In genomic region chrX:3424963-3425362, dm6 we compare ENCODE assay signal across 3 fruit fly cellular contexts.
TF ChIP-seq lines count a peak whose summit lies in the region.

No protein-coding gene starts in this region.

TF ChIP-seq in whole organism, embryonic, 481 proteins besides CTCF, POLR2A, EP300 and RAD21 (continued from another document and continues in another):
- TF ChIP-seq cato (GFP tag; optimal IDR thresholded peaks at IDR 0.05; lab: Kevin White, UChicago; ENCODE audit: borderline replicate concordance) (peak; percentile 63), CG6791 (GFP tag; IDR thresholded peaks at IDR 0.05; lab: Robert Waterston, UW; ENCODE audit: partially characterized antibody) (no peak), CG4328 (GFP tag; optimal IDR thresholded peaks at IDR 0.05; lab: Kevin White, UChicago) (no peak), onecut (GFP tag; IDR thresholded peaks at IDR 0.05; lab: Robert Waterston, UW) (peak; percentile 59), HmgZ (tag; optimal IDR thresholded peaks at IDR 0.05; lab: Kevin White, UChicago) (peak; percentile 75), Pdp1 (GFP tag; optimal IDR thresholded peaks at IDR 0.05; lab: Kevin White, UChicago) (peak; percentile 69 to 82), nau (GFP tag; optimal IDR thresholded peaks at IDR 0.05; lab: Kevin White, UChicago) (peak; percentile 81), CG8924 (tag; optimal IDR thresholded peaks at IDR 0.05; lab: Kevin White, UChicago) (peak; percentile 82), CG10366 (GFP tag; IDR thresholded peaks at IDR 0.05; lab: Robert Waterston, UW) (peak; percentile 91), bsh (GFP tag; optimal IDR thresholded peaks at IDR 0.05; lab: Kevin White, UChicago) (peak in 1 of 2 experiments; percentile 88), CG14965 (GFP tag; optimal IDR thresholded peaks at IDR 0.05; lab: Kevin White, UChicago; ENCODE audit: borderline replicate concordance) (no peak), hb (GFP tag; IDR thresholded peaks at IDR 0.05; lab: Robert Waterston, UW; ENCODE audit: partially characterized antibody) (no peak), Hmx (GFP tag; optimal IDR thresholded peaks at IDR 0.05; lab: Kevin White, UChicago) (peak; percentile 10), Hand (GFP tag; optimal IDR thresholded peaks at IDR 0.05; lab: Kevin White, UChicago) (peak; percentile 13), CG8478 (optimal IDR thresholded peaks at IDR 0.05; lab: Kevin White, UChicago) (no peak), stc (GFP tag; IDR thresholded peaks at IDR 0.05; lab: Robert Waterston, UW) (peak; percentile 80), dpn (GFP tag; optimal IDR thresholded peaks at IDR 0.05; lab: Kevin White, UChicago) (peak; percentile 82 to 85), Kr (GFP tag; optimal IDR thresholded peaks at IDR 0.05; lab: Kevin White, UChicago) (no peak), unc-4 (GFP tag; IDR thresholded peaks at IDR 0.05; lab: Robert Waterston, UW; ENCODE audit: partially characterized antibody) (no peak), CG12744 (GFP tag; optimal IDR thresholded peaks at IDR 0.05; lab: Kevin White, UChicago) (peak; percentile 73), CG10431 (GFP tag; optimal IDR thresholded peaks at IDR 0.05; lab: Kevin White, UChicago) (no peak), mam (GFP tag; optimal IDR thresholded peaks at IDR 0.05; lab: Kevin White, UChicago) (peak; percentile 72), CG3281 (GFP tag; optimal IDR thresholded peaks at IDR 0.05; lab: Kevin White, UChicago) (peak; percentile 71), tx (GFP tag; optimal IDR thresholded peaks at IDR 0.05; lab: Kevin White, UChicago) (peak; percentile 67), Drgx (GFP tag; IDR thresholded peaks at IDR 0.05; lab: Robert Waterston, UW) (peak; percentile 57), CG7786 (GFP tag; optimal IDR thresholded peaks at IDR 0.05; lab: Kevin White, UChicago) (peak; percentile 73), CG16863 (GFP tag; optimal IDR thresholded peaks at IDR 0.05; lab: Kevin White, UChicago) (peak; percentile 76), CG15696 (tag; optimal IDR thresholded peaks at IDR 0.05; lab: Kevin White, UChicago) (peak; percentile 12), disco-r (GFP tag; optimal IDR thresholded peaks at IDR 0.05; lab: Kevin White, UChicago) (peak; percentile 47), pum (GFP tag; optimal IDR thresholded peaks at IDR 0.05; lab: Kevin White, UChicago) (peak; percentile 72), sc (optimal IDR thresholded peaks at IDR 0.05; lab: Kevin White, UChicago) (no peak), sc (GFP tag; optimal IDR thresholded peaks at IDR 0.05; lab: Kevin White, UChicago) (peak; percentile 57), sens (GFP tag; lab: Kevin White, UChicago) (peak; percentile 97), Fer2 (tag; optimal IDR thresholded peaks at IDR 0.05; lab: Kevin White, UChicago) (no peak), ssp (GFP tag; IDR thresholded peaks at IDR 0.05; lab: Robert Waterston, UW) (peak; percentile 55), CG11093 (GFP tag; IDR thresholded peaks at IDR 0.05; lab: Robert Waterston, UW) (peak; percentile 74), jigr1 (GFP tag; IDR thresholded peaks at IDR 0.05; lab: Robert Waterston, UW) (peak; percentile 70; the same call in 2 of the 3 replicates), knrl (GFP tag; IDR thresholded peaks at IDR 0.05; lab: Robert Waterston, UW; ENCODE audit: partially characterized antibody) (no peak), CG11247 (GFP tag; IDR thresholded peaks at IDR 0.05; lab: Robert Waterston, UW) (peak; percentile 81), lola (GFP tag; optimal IDR thresholded peaks at IDR 0.05; lab: Kevin White, UChicago) (peak in 1 of 3 experiments; percentile 61), CG17361 (GFP tag; IDR thresholded peaks at IDR 0.05; lab: Robert Waterston, UW) (peak; percentile 76), vnd (GFP tag; IDR thresholded peaks at IDR 0.05; lab: Robert Waterston, UW; ENCODE audit: partially characterized antibody) (no peak), Oaz (GFP tag; IDR thresholded peaks at IDR 0.05; lab: Robert Waterston, UW) (peak; percentile 79)

TF ChIP-seq in whole organism, prepupa, 60 proteins besides CTCF, POLR2A, EP300 and RAD21 (continued from another document):
- TF ChIP-seq Blimp-1 (GFP tag; optimal IDR thresholded peaks at IDR 0.05; lab: Kevin White, UChicago) (no peak), ss (GFP tag; optimal IDR thresholded peaks at IDR 0.05; lab: Kevin White, UChicago) (no peak), esn (GFP tag; optimal IDR thresholded peaks at IDR 0.05; lab: Kevin White, UChicago) (peak; percentile 47), net (GFP tag; optimal IDR thresholded peaks at IDR 0.05; lab: Kevin White, UChicago) (peak; percentile 34), CG6808 (GFP tag; optimal IDR thresholded peaks at IDR 0.05; lab: Kevin White, UChicago) (no peak), Eip93F (GFP tag; optimal IDR thresholded peaks at IDR 0.05; lab: Kevin White, UChicago) (no peak), topi (GFP tag; optimal IDR thresholded peaks at IDR 0.05; lab: Kevin White, UChicago) (peak; percentile 54), CG3919 (GFP tag; optimal IDR thresholded peaks at IDR 0.05; lab: Kevin White, UChicago) (peak; percentile 48), CG8632 (GFP tag; optimal IDR thresholded peaks at IDR 0.05; lab: Kevin White, UChicago) (peak; percentile 30), salr (GFP tag; optimal IDR thresholded peaks at IDR 0.05; lab: Kevin White, UChicago) (peak in 1 of 2 experiments; percentile 1), CG10669 (GFP tag; optimal IDR thresholded peaks at IDR 0.05; lab: Kevin White, UChicago) (peak; percentile 48), dac (GFP tag; optimal IDR thresholded peaks at IDR 0.05; lab: Kevin White, UChicago) (peak; percentile 21), vri (GFP tag; optimal IDR thresholded peaks at IDR 0.05; lab: Kevin White, UChicago) (peak; percentile 30), Eip78C (GFP tag; lab: Kevin White, UChicago) (peak; percentile 76), dsx (GFP tag; optimal IDR thresholded peaks at IDR 0.05; lab: Kevin White, UChicago; ENCODE audit: poor library complexity, severe bottlenecking) (peak; percentile 3), Hr38 (GFP tag; optimal IDR thresholded peaks at IDR 0.05; lab: Kevin White, UChicago) (no peak), CG1621 (tag; optimal IDR thresholded peaks at IDR 0.05; lab: Kevin White, UChicago) (peak; percentile 24), CG8119 (GFP tag; IDR thresholded peaks at IDR 0.05; lab: Robert Waterston, UW) (peak; percentile 56; the same call in 1 of the 3 replicates), Sox14 (GFP tag; optimal IDR thresholded peaks at IDR 0.05; lab: Kevin White, UChicago) (peak; percentile 43), Smox (GFP tag; optimal IDR thresholded peaks at IDR 0.05; lab: Kevin White, UChicago) (peak; percentile 29), CG3032 (tag; optimal IDR thresholded peaks at IDR 0.05; lab: Kevin White, UChicago) (no peak), CG16779 (tag; optimal IDR thresholded peaks at IDR 0.05; lab: Kevin White, UChicago) (no peak), CG31627 (GFP tag; optimal IDR thresholded peaks at IDR 0.05; lab: Kevin White, UChicago) (peak; percentile 46), spab (GFP tag; optimal IDR thresholded peaks at IDR 0.05; lab: Kevin White, UChicago) (peak; percentile 19), achi (GFP tag; optimal IDR thresholded peaks at IDR 0.05; lab: Kevin White, UChicago) (peak; percentile 51), CG8319 (GFP tag; optimal IDR thresholded peaks at IDR 0.05; lab: Kevin White, UChicago) (no peak), Ets96B (tag; optimal IDR thresholded peaks at IDR 0.05; lab: Kevin White, UChicago) (peak; percentile 44), CG10631 (GFP tag; optimal IDR thresholded peaks at IDR 0.05; lab: Kevin White, UChicago) (peak; percentile 52), lz (GFP tag; optimal IDR thresholded peaks at IDR 0.05; lab: Kevin White, UChicago) (peak; percentile 50), Hr39 (GFP tag; optimal IDR thresholded peaks at IDR 0.05; lab: Kevin White, UChicago) (peak; percentile 49), CG6276 (GFP tag; optimal IDR thresholded peaks at IDR 0.05; lab: Kevin White, UChicago) (peak; percentile 42), Met (GFP tag; optimal IDR thresholded peaks at IDR 0.05; lab: Kevin White, UChicago) (peak; percentile 54), CG9139 (GFP tag; optimal IDR thresholded peaks at IDR 0.05; lab: Kevin White, UChicago) (no peak), CG15336 (GFP tag; IDR thresholded peaks at IDR 0.05; lab: Robert Waterston, UW) (peak; percentile 63), Sox102F (GFP tag; optimal IDR thresholded peaks at IDR 0.05; lab: Kevin White, UChicago) (peak; percentile 39), pdm3 (GFP tag; optimal IDR thresholded peaks at IDR 0.05; lab: Kevin White, UChicago) (peak; percentile 62), Ets21C (GFP tag; optimal IDR thresholded peaks at IDR 0.05; lab: Kevin White, UChicago) (no peak)

TF ChIP-seq in whole organism, wandering third instar larva, 38 proteins besides CTCF, POLR2A, EP300 and RAD21 (continued from another document):
- no peak for TF ChIP-seq tai (GFP tag; optimal IDR thresholded peaks at IDR 0.05; lab: Kevin White, UChicago)
- no peak for TF ChIP-seq pan (optimal IDR thresholded peaks at IDR 0.05; lab: Kevin White, UChicago)
- TF ChIP-seq GATAd (GFP tag; optimal IDR thresholded peaks at IDR 0.05; lab: Kevin White, UChicago): no peak
- TF ChIP-seq HLH106 (tag; optimal IDR thresholded peaks at IDR 0.05; lab: Kevin White, UChicago): no peak
- TF ChIP-seq fru (GFP tag; optimal IDR thresholded peaks at IDR 0.05; lab: Kevin White, UChicago): peak; percentile 47
- TF ChIP-seq OdsH (GFP tag; optimal IDR thresholded peaks at IDR 0.05; lab: Kevin White, UChicago): peak; percentile 32
- TF ChIP-seq dsf (GFP tag; optimal IDR thresholded peaks at IDR 0.05; lab: Kevin White, UChicago; ENCODE audit: borderline replicate concordance): no peak
